Fruit fly (Drosophila melanogaster): ENCODE measurements around the gene CG33322.

Gene CG33322

DNA sequence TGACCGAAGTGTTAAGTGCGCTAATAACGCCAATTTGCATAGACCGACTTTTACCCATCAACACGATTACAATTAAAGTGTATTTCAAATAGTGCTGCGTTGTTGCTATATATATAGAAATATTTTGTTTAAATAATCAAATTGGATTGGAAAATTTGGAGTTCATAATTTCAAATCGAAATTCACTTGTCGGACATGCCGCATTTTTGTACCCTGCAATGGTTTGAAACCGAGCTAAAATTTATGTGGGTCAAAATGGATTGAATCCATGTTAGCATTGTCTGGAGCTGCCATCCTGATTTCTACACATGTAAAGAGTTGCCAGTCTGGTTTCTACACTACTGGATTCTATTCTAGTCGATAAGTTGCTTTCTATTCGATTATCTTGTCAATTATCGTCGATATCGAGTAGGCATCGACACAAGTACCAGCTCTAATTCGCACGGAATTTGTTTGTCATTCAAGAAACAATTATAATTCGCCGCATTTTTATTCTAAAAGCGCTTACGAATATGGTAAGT lies 28.7 kb downstream of the CG33322 start, which contains the start of gene Pomp:
Pomp (plus strand) TSS at position 386 of the 521 bp plus-strand sequence.
- TF ChIP-seq CG1832 (GFP tag; optimal IDR thresholded peaks at IDR 0.05) (no peak), CG30403 (GFP tag; optimal IDR thresholded peaks at IDR 0.05) (peak; percentile 86), bigmax (GFP tag; optimal IDR thresholded peaks at IDR 0.05) (peak; percentile 45), CG3847 (GFP tag; IDR thresholded peaks at IDR 0.05) (peak; percentile 90), Lhr (GFP tag; optimal IDR thresholded peaks at IDR 0.05) (peak; percentile 96), H15 (GFP tag; IDR thresholded peaks at IDR 0.05) (peak; percentile 89), unc-4 (GFP tag; IDR thresholded peaks at IDR 0.05; ENCODE audit: partially characterized antibody) (peak; percentile 70), lab (GFP tag; optimal IDR thresholded peaks at IDR 0.05) (peak; percentile 93), NFAT (GFP tag; IDR thresholded peaks at IDR 0.05) (peak; percentile 92), CG15696 (tag; optimal IDR thresholded peaks at IDR 0.05) (peak; percentile 68), sens (GFP tag) (peak; percentile 80), kah (GFP tag; optimal IDR thresholded peaks at IDR 0.05) (peak; percentile 60), tin (GFP tag; optimal IDR thresholded peaks at IDR 0.05) (peak; percentile 83), Pdp1 (GFP tag; optimal IDR thresholded peaks at IDR 0.05) (peak; percentile 58 to 64), fd64A (GFP tag; optimal IDR thresholded peaks at IDR 0.05) (peak; percentile 48), NfI (GFP tag; optimal IDR thresholded peaks at IDR 0.05) (peak; percentile 71), Meics (GFP tag; optimal IDR thresholded peaks at IDR 0.05) (peak; percentile 90), CG1792 (GFP tag; optimal IDR thresholded peaks at IDR 0.05) (peak; percentile 24), lbe (GFP tag; optimal IDR thresholded peaks at IDR 0.05) (peak; percentile 71), CG10462 (GFP tag; optimal IDR thresholded peaks at IDR 0.05) (peak; percentile 79), ash1 (GFP tag; optimal IDR thresholded peaks at IDR 0.05) (peak; percentile 40), psq (GFP tag; optimal IDR thresholded peaks at IDR 0.05) (peak; percentile 29), phol (tag; optimal IDR thresholded peaks at IDR 0.05) (peak; percentile 90), CG33213 (GFP tag; optimal IDR thresholded peaks at IDR 0.05) (peak; percentile 80), gcm2 (GFP tag; optimal IDR thresholded peaks at IDR 0.05) (peak; percentile 63), Ets97D (GFP tag; optimal IDR thresholded peaks at IDR 0.05) (peak; percentile 71), pb (GFP tag; optimal IDR thresholded peaks at IDR 0.05) (no peak), cad (GFP tag; optimal IDR thresholded peaks at IDR 0.05) (no peak), CG13775 (GFP tag; optimal IDR thresholded peaks at IDR 0.05) (peak; percentile 70), Dad (GFP tag; optimal IDR thresholded peaks at IDR 0.05) (peak; percentile 25), kay (GFP tag; optimal IDR thresholded peaks at IDR 0.05) (peak; percentile 70), salm (tag; optimal IDR thresholded peaks at IDR 0.05) (peak; percentile 73), CG2129 (GFP tag; IDR thresholded peaks at IDR 0.05; ENCODE audit: partially characterized antibody) (peak; percentile 15; the same call in 1 of the 2 replicates), Sox100B (GFP tag; optimal IDR thresholded peaks at IDR 0.05) (peak; percentile 73), CG5180 (GFP tag; optimal IDR thresholded peaks at IDR 0.05) (peak; percentile 53), CG3838 (GFP tag; optimal IDR thresholded peaks at IDR 0.05) (no peak), hbn (GFP tag; IDR thresholded peaks at IDR 0.05; ENCODE audit: partially characterized antibody) (no peak; the same call in 1 of the 2 replicates), CG2116 (GFP tag; optimal IDR thresholded peaks at IDR 0.05) (peak; percentile 79), HLH54F (GFP tag; optimal IDR thresholded peaks at IDR 0.05) (peak; percentile 62), CG14860 (GFP tag; IDR thresholded peaks at IDR 0.05; ENCODE audit: partially characterized antibody) (no peak), pzg (GFP tag; optimal IDR thresholded peaks at IDR 0.05) (peak; percentile 95), Hmx (GFP tag; optimal IDR thresholded peaks at IDR 0.05) (no peak), CG9797 (GFP tag; optimal IDR thresholded peaks at IDR 0.05) (peak; percentile 22), Ptx1 (GFP tag; IDR thresholded peaks at IDR 0.05) (peak; percentile 85), CG18011 (GFP tag; optimal IDR thresholded peaks at IDR 0.05) (peak; percentile 61), Sin3A (optimal IDR thresholded peaks at IDR 0.05) (no peak), CG2120 (GFP tag; optimal IDR thresholded peaks at IDR 0.05) (peak; percentile 87), dimm (GFP tag; IDR thresholded peaks at IDR 0.05) (peak; percentile 70; the same call in 1 of the 2 replicates), CG1024 (GFP tag; IDR thresholded peaks at IDR 0.05) (peak; percentile 64), CG8388 (GFP tag; optimal IDR thresholded peaks at IDR 0.05) (peak; percentile 84)

All from whole organism, embryonic.